Worm (Caenorhabditis elegans): ENCODE data around the gene K05F6.12.

ce11 chrII:1550501-1550900 lies 4.8 kb downstream of the K05F6.12 start, which contains the start of the genes fbxb-52 and fbxb-51:
- TF ChIP-seq him-1 (tag; optimal IDR thresholded peaks at IDR 0.05) (no peak), dao-5 (tag; optimal IDR thresholded peaks at IDR 0.05) (no peak), W03F9.2 (tag; optimal IDR thresholded peaks at IDR 0.05) (no peak)

All from whole organism, L4/young adult.